Worm (Caenorhabditis elegans) whole organism, late embryonic: ENCODE measurements around the gene cest-33.

Experiments
- F13H6.1 ChIP-seq: sonication (generic microtip); optimal IDR thresholded peaks from 2 replicates; lab custom pipeline; 2016; ENCODE audit warnings: missing genetic modification characterization, missing compliant biosample characterization
- Y22D7AL.16 ChIP-seq: sonication (generic microtip); optimal IDR thresholded peaks from 2 replicates; lab custom pipeline; 2016; ENCODE audit warnings: missing genetic modification characterization, missing compliant biosample characterization
- ama-1 ChIP-seq: fragments of 150-350 bp; optimal IDR thresholded peaks from 2 replicates; lab custom pipeline; 2014
- ceh-18 ChIP-seq: sonication (generic microtip); optimal IDR thresholded peaks from 2 replicates; lab custom pipeline; 2016; ENCODE audit warnings: missing genetic modification characterization, missing compliant biosample characterization
- ceh-19 ChIP-seq: fragments of 200-800 bp; sonication (Bioruptor generic); optimal IDR thresholded peaks from 2 replicates; lab custom pipeline; 2018; ENCODE audit warnings: mild to moderate bottlenecking, missing genetic modification characterization, missing compliant biosample characterization
- ceh-30 ChIP-seq: fragments of 150-350 bp; optimal IDR thresholded peaks from 2 replicates; lab custom pipeline; 2014; ENCODE audit warnings: missing biosample characterization, missing genetic modification characterization
- ceh-31 ChIP-seq: sonication (generic microtip); optimal IDR thresholded peaks from 2 replicates; lab custom pipeline; 2016; ENCODE audit warnings: missing genetic modification characterization, missing compliant biosample characterization
- ceh-48 ChIP-seq: sonication (generic microtip); optimal IDR thresholded peaks from 2 replicates; lab custom pipeline; 2016; ENCODE audit warnings: missing genetic modification characterization, inconsistent platforms, missing compliant biosample characterization
- dmd-4 ChIP-seq: sonication (generic microtip); optimal IDR thresholded peaks from 2 replicates; lab custom pipeline; 2016; ENCODE audit warnings: borderline replicate concordance, missing genetic modification characterization, missing compliant biosample characterization
- fkh-6 ChIP-seq: sonication (generic microtip); optimal IDR thresholded peaks from 2 replicates; lab custom pipeline; 2016; ENCODE audit warnings: missing genetic modification characterization, missing compliant biosample characterization
- hlh-30 ChIP-seq: sonication (generic microtip); optimal IDR thresholded peaks from 2 replicates; lab custom pipeline; 2017; ENCODE audit warnings: antibody characterized with exemption, missing genetic modification characterization, missing compliant biosample characterization; ENCODE audit not compliant: insufficient read depth
- lim-6 ChIP-seq: sonication (generic microtip); optimal IDR thresholded peaks from 2 replicates; lab custom pipeline; 2016; ENCODE audit warnings: missing genetic modification characterization, missing compliant biosample characterization
- madf-2 ChIP-seq: sonication (generic microtip); optimal IDR thresholded peaks from 2 replicates; lab custom pipeline; 2017; ENCODE audit warnings: missing genetic modification characterization, missing compliant biosample characterization
- npax-4 ChIP-seq: sonication (generic microtip); optimal IDR thresholded peaks from 2 replicates; lab custom pipeline; 2016; ENCODE audit warnings: missing genetic modification characterization, missing compliant biosample characterization
- odd-2 ChIP-seq: sonication (generic microtip); optimal IDR thresholded peaks from 2 replicates; lab custom pipeline; 2017; ENCODE audit warnings: antibody characterized with exemption, mild to moderate bottlenecking, missing genetic modification characterization, missing compliant biosample characterization
- ref-2 ChIP-seq: sonication (generic microtip); optimal IDR thresholded peaks from 2 replicates; lab custom pipeline; 2016; ENCODE audit warnings: missing genetic modification characterization, missing compliant biosample characterization
- syd-9 ChIP-seq: sonication (generic microtip); optimal IDR thresholded peaks from 2 replicates; lab custom pipeline; 2016; ENCODE audit warnings: mild to moderate bottlenecking, missing genetic modification characterization, moderate library complexity, missing compliant biosample characterization
- tbx-7 ChIP-seq: sonication (generic microtip); optimal IDR thresholded peaks from 2 replicates; lab custom pipeline; 2016; ENCODE audit warnings: missing genotype, missing genetic modification characterization, missing compliant biosample characterization
- unc-42 ChIP-seq: sonication (generic microtip); optimal IDR thresholded peaks from 2 replicates; lab custom pipeline; 2016; ENCODE audit warnings: missing genotype, missing genetic modification characterization, missing compliant biosample characterization
- zip-5 ChIP-seq: sonication (generic microtip); optimal IDR thresholded peaks from 2 replicates; lab custom pipeline; 2016; ENCODE audit warnings: missing genetic modification characterization, missing compliant biosample characterization

The cest-33 gene

DNA sequence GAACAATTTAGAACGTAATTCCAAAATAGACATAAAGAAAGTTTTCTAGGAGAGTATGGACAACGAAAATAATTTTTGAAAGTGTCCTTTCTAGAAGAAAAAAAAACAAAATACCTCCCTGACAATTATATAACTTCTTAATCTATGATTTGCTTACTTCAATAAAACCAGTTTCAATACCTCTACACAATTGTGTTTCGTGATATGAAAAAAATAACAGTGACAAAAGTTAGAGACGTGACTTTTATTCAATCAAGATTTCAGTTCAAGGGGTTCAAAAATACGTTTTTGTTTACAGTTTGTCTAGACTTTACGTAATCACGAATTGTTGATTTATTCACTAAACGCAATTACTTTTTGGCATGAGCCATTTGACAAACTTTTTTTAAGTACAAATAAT lies 44.2 kb downstream of the cest-33 start:
- TF ChIP-seq zip-5 (tag; lab: Kevin White, UChicago): no peak
- TF ChIP-seq ceh-18: no peak
- no peak for TF ChIP-seq Y22D7AL.16 (tag; lab: Kevin White, UChicago)
- no peak for TF ChIP-seq npax-4
- TF ChIP-seq dmd-4: no peak
- no peak for TF ChIP-seq ceh-19
- no peak for TF ChIP-seq ceh-31 (tag; lab: Kevin White, UChicago)
- no peak for TF ChIP-seq unc-42 (tag; lab: Kevin White, UChicago)
- no peak for TF ChIP-seq lim-6
- TF ChIP-seq fkh-6 (tag; lab: Kevin White, UChicago): no peak
- no peak for TF ChIP-seq ceh-48 (tag; lab: Kevin White, UChicago)
- no peak for TF ChIP-seq syd-9 (tag; lab: Kevin White, UChicago)
- TF ChIP-seq madf-2: no peak

DNA sequence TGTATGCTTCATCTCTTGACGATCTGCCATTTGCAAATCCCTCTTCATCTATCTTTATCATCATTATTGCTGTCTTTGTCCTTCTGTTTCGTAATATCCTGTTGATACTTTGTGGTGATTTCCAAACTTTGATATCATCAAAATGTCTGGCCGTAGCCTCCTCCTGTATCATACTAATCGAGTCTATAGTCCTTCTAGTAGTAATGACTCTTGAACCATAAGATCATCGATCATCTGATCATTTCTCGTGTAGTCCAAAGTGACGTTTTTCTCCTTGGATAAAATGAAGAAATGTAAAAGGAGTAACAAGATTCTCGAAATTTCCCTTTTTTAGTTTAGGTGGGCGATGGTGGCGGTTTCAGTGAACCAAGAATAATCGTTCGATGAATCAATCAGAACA lies 46.1 kb downstream of the cest-33 start:
- no peak for TF ChIP-seq F13H6.1
- TF ChIP-seq ama-1 (lab: Kevin White, UChicago): no peak
- TF ChIP-seq odd-2 (tag; lab: Kevin White, UChicago): no peak
- no peak for TF ChIP-seq tbx-7 (tag; lab: Kevin White, UChicago)

DNA sequence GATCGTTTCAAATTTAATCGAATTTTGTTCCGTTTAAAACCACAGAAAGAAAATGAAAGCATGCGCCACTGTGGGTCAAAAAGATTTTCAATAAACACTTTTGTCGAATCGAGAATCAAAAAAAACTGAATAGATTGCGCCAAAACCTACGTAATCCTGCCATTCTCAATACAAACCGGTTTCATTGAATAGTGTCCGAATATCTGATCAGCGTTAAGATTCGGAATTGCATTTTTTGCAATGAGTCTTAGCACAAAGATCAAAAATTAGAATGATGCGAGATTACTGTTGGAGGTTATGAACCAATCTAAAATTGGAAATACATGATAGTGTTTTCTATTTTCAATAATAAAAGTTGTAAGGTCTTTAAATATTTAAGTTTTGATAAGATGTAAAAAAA lies 47.5 kb downstream of the cest-33 start:
- TF ChIP-seq tbx-7 (tag; lab: Kevin White, UChicago) (no peak), ceh-30 (tag; lab: Kevin White, UChicago) (no peak)

DNA sequence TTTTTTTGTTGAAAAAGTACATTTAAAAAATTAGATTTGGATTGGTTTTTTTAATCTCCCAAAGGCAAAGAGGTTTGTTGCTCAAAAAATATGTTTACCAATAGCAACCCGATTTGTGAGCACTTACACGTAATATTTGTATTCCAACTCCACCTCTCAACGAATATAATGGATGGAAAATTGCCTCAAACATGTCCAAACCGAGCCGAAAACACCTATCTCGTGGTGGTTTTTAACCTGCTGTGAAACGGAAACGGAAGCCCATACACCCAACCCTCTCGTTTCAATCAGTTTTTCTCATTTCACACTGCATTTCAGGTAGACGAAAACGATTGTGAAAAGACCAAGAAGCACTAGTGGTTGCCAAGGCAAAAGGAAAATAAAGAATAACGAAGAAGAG lies 48.8 kb downstream of the cest-33 start, which contains the start of gene cest-24:
cest-24 (plus strand) TSS at position 301 of the 400 bp plus-strand sequence.
- TF ChIP-seq hlh-30 (no peak), ref-2 (no peak)
- TF ChIP-seq, all 69 proteins: peak for 0
